Fruit fly (Drosophila melanogaster) whole organism, embryonic: ENCODE results near the gene ppl.

ENCODE experiments used
- Asciz ChIP-seq: fragments of 200-800 bp; sonication (Bioruptor generic); optimal IDR thresholded peaks from 2 replicates; lab custom pipeline; 2017; ENCODE audit warnings: missing biosample characterization, mild to moderate bottlenecking, missing genetic modification characterization, missing genetic modification reagents
- BEAF-32 ChIP-seq: fragments of 200-800 bp; sonication (Bioruptor generic); optimal IDR thresholded peaks from 3 replicates; lab custom pipeline; 2017; ENCODE audit warnings: missing biosample characterization, missing genetic modification characterization, mild to moderate bottlenecking, moderate library complexity, missing genetic modification reagents
- Blimp-1 ChIP-seq: fragments of 200-800 bp; sonication (Bioruptor generic); optimal IDR thresholded peaks from 3 replicates; lab custom pipeline; 2018; ENCODE audit warnings: missing biosample characterization, missing genetic modification characterization, mild to moderate bottlenecking, moderate library complexity, missing genetic modification reagents
- CG10431 ChIP-seq: fragments of 200-800 bp; sonication (Bioruptor generic); optimal IDR thresholded peaks from 3 replicates; lab custom pipeline; 2018; ENCODE audit warnings: missing biosample characterization, mild to moderate bottlenecking, missing genetic modification characterization
- CG10654 ChIP-seq: fragments of 200-800 bp; sonication (Bioruptor generic); optimal IDR thresholded peaks from 2 replicates; lab custom pipeline; 2016; ENCODE audit warnings: missing biosample characterization, missing genetic modification characterization
- CG10959 ChIP-seq: fragments of 200-800 bp; sonication (Bioruptor generic); IDR thresholded peaks from 2 replicates; pipeline ENCODE4 v1.3.6; 2022; ENCODE audit warnings: missing biosample characterization, missing genetic modification characterization
- CG12219 ChIP-seq: fragments of 200-800 bp; sonication (Bioruptor generic); optimal IDR thresholded peaks from 3 replicates; lab custom pipeline; 2018; ENCODE audit warnings: missing biosample characterization, mild to moderate bottlenecking, missing genetic modification characterization
- CG12659 ChIP-seq: fragments of 200-800 bp; sonication (Bioruptor generic); optimal IDR thresholded peaks from 3 replicates; lab custom pipeline; 2017; ENCODE audit warnings: mild to moderate bottlenecking, missing biosample characterization, missing genetic modification reagents, missing genetic modification characterization
- CG14965 ChIP-seq: fragments of 200-800 bp; sonication (Bioruptor generic); optimal IDR thresholded peaks from 2 replicates; lab custom pipeline; 2016; ENCODE audit warnings: missing biosample characterization, missing genetic modification characterization, borderline replicate concordance
- CG15601 ChIP-seq: fragments of 200-800 bp; sonication (Bioruptor generic); optimal IDR thresholded peaks from 3 replicates; lab custom pipeline; 2019; ENCODE audit warnings: missing biosample characterization, mild to moderate bottlenecking, missing genetic modification characterization, moderate library complexity
- CG1602 ChIP-seq: fragments of 200-800 bp; sonication (Bioruptor generic); optimal IDR thresholded peaks from 3 replicates; lab custom pipeline; 2016; ENCODE audit warnings: missing biosample characterization, missing genetic modification characterization
- CG17359 ChIP-seq: fragments of 200-800 bp; sonication (Bioruptor generic); optimal IDR thresholded peaks from 3 replicates; lab custom pipeline; 2018; ENCODE audit warnings: missing biosample characterization, mild to moderate bottlenecking, missing genetic modification characterization, moderate library complexity
- CG17912 ChIP-seq: fragments of 200-800 bp; sonication (Bioruptor generic); optimal IDR thresholded peaks from 2 replicates; lab custom pipeline; 2018; ENCODE audit warnings: missing biosample characterization, mild to moderate bottlenecking, missing genetic modification characterization
- CG33557 ChIP-seq: fragments of 200-800 bp; sonication (Bioruptor generic); optimal IDR thresholded peaks from 2 replicates; lab custom pipeline; 2019; ENCODE audit warnings: missing biosample characterization, mild to moderate bottlenecking, missing genetic modification characterization, moderate library complexity
- CG3407 ChIP-seq: fragments of 200-800 bp; sonication (Bioruptor generic); optimal IDR thresholded peaks from 2 replicates; lab custom pipeline; 2018; ENCODE audit warnings: missing biosample characterization, mild to moderate bottlenecking, missing genetic modification characterization
- CG4730 ChIP-seq: fragments of 200-800 bp; sonication (Bioruptor generic); IDR thresholded peaks from 2 replicates; pipeline ENCODE4 v1.3.6; 2022; ENCODE audit warnings: missing biosample characterization, missing genetic modification characterization
- CG7928 ChIP-seq: fragments of 200-800 bp; sonication (Bioruptor generic); optimal IDR thresholded peaks from 2 replicates; lab custom pipeline; 2017; ENCODE audit warnings: missing biosample characterization, mild to moderate bottlenecking, missing genetic modification characterization
- CG9609 ChIP-seq: fragments of 200-800 bp; sonication (Bioruptor generic); optimal IDR thresholded peaks from 3 replicates; lab custom pipeline; 2016; ENCODE audit warnings: missing biosample characterization, missing genetic modification characterization
- CG9817 ChIP-seq: fragments of 200-800 bp; sonication (Bioruptor generic); optimal IDR thresholded peaks from 2 replicates; lab custom pipeline; 2018; ENCODE audit warnings: missing biosample characterization, mild to moderate bottlenecking, missing genetic modification characterization, moderate library complexity
- CG9932 ChIP-seq: fragments of 200-800 bp; sonication (Bioruptor generic); IDR thresholded peaks from 2 replicates; pipeline ENCODE4 v1.3.6; 2022; ENCODE audit warnings: missing biosample characterization, missing genetic modification characterization
- D19A ChIP-seq: fragments of 200-800 bp; optimal IDR thresholded peaks from 3 replicates; lab custom pipeline; 2019; ENCODE audit warnings: missing biosample characterization, mild to moderate bottlenecking, missing genetic modification characterization, moderate library complexity
- E2f2 ChIP-seq: fragments of 200-800 bp; sonication (Bioruptor generic); IDR thresholded peaks from 2 replicates; pipeline ENCODE4 v1.3.6; 2022; ENCODE audit warnings: missing biosample characterization, missing genetic modification characterization
- Ets97D ChIP-seq: fragments of 200-800 bp; sonication (Bioruptor generic); optimal IDR thresholded peaks from 3 replicates; lab custom pipeline; 2016; ENCODE audit warnings: missing biosample characterization, missing genetic modification characterization
- Gsc ChIP-seq: fragments of 200-800 bp; sonication (Bioruptor generic); IDR thresholded peaks from 2 replicates; pipeline ENCODE4 v1.3.6; 2022; ENCODE audit warnings: missing biosample characterization, missing genetic modification characterization
- Hey ChIP-seq: fragments of 200-800 bp; sonication (Bioruptor generic); optimal IDR thresholded peaks from 3 replicates; lab custom pipeline; 2018; ENCODE audit warnings: missing biosample characterization, mild to moderate bottlenecking, missing genetic modification characterization
- HmgD ChIP-seq: fragments of 200-800 bp; sonication (Bioruptor generic); optimal IDR thresholded peaks from 3 replicates; lab custom pipeline; 2016; ENCODE audit warnings: missing biosample characterization, missing genetic modification characterization
- Hsf ChIP-seq: fragments of 200-800 bp; sonication (Bioruptor generic); optimal IDR thresholded peaks from 3 replicates; lab custom pipeline; 2016; ENCODE audit warnings: missing biosample characterization, missing genetic modification characterization
- Opbp ChIP-seq: fragments of 200-800 bp; sonication (Bioruptor generic); IDR thresholded peaks from 3 replicates; pipeline ENCODE4 v1.3.6; 2022; ENCODE audit warnings: missing biosample characterization, missing genetic modification characterization; ENCODE audit not compliant: partially characterized antibody
- Side ChIP-seq: fragments of 200-800 bp; sonication (Bioruptor generic); optimal IDR thresholded peaks from 2 replicates; lab custom pipeline; 2016; ENCODE audit warnings: missing biosample characterization, missing genetic modification characterization
- Sox102F ChIP-seq: fragments of 200-800 bp; sonication (Bioruptor generic); optimal IDR thresholded peaks from 2 replicates; lab custom pipeline; 2018; ENCODE audit warnings: missing biosample characterization, mild to moderate bottlenecking, missing genetic modification characterization, moderate library complexity
- Stat92E ChIP-seq, 3 experiments: fragments of >200 bp in 2 of 3; fragments of 200-800 bp in 1 of 3; sonication (Bioruptor generic) in 1 of 3; optimal IDR thresholded peaks; 2 replicates each; lab custom pipeline; 2017 to 2019; ENCODE audit warnings: missing biosample characterization in 3 of 3, missing genetic modification characterization in 3 of 3, mild to moderate bottlenecking in 1 of 3, moderate library complexity in 1 of 3
- Xrp1 ChIP-seq: fragments of 200-800 bp; sonication (Bioruptor generic); IDR thresholded peaks from 2 replicates; pipeline ENCODE4 v1.3.6; 2022; ENCODE audit warnings: missing biosample characterization, missing genetic modification characterization
- ac ChIP-seq: fragments of 200-800 bp; sonication (Bioruptor generic); optimal IDR thresholded peaks from 3 replicates; lab custom pipeline; 2017; ENCODE audit warnings: missing biosample characterization, mild to moderate bottlenecking, missing genetic modification characterization
- az2 ChIP-seq: fragments of 200-800 bp; sonication (Bioruptor generic); optimal IDR thresholded peaks from 3 replicates; lab custom pipeline; 2016; ENCODE audit warnings: missing biosample characterization, missing genetic modification characterization
- bbx ChIP-seq: fragments of 200-800 bp; sonication (Bioruptor generic); IDR thresholded peaks from 2 replicates; pipeline ENCODE4 v1.3.6; 2022; ENCODE audit warnings: missing biosample characterization, missing genetic modification characterization; ENCODE audit not compliant: partially characterized antibody
- btn ChIP-seq: fragments of 200-800 bp; sonication (Bioruptor generic); optimal IDR thresholded peaks from 2 replicates; lab custom pipeline; 2016; ENCODE audit warnings: missing biosample characterization, missing genetic modification characterization
- chm ChIP-seq: fragments of 200-800 bp; sonication (Bioruptor generic); IDR thresholded peaks from 2 replicates; pipeline ENCODE4 v1.3.6; 2022; ENCODE audit warnings: missing biosample characterization, missing genetic modification characterization
- ci ChIP-seq: fragments of 200-800 bp; sonication (Bioruptor generic); IDR thresholded peaks from 3 replicates; pipeline ENCODE4 v1.3.6; 2022; ENCODE audit warnings: missing biosample characterization, missing genetic modification characterization
- fd102C ChIP-seq: fragments of 200-800 bp; sonication (Bioruptor generic); optimal IDR thresholded peaks from 2 replicates; lab custom pipeline; 2018; ENCODE audit warnings: missing biosample characterization, mild to moderate bottlenecking, missing genetic modification characterization, moderate library complexity
- gce ChIP-seq: fragments of 200-800 bp; sonication (Bioruptor generic); IDR thresholded peaks from 3 replicates; pipeline ENCODE4 v1.3.6; 2022; ENCODE audit warnings: missing biosample characterization, missing genetic modification characterization
- hkb ChIP-seq, 2 experiments: fragments of 200-800 bp in 1 of 2; fragments of >200 bp in 1 of 2; sonication (Bioruptor generic) in 1 of 2; IDR thresholded peaks in 1 of 2; optimal IDR thresholded peaks in 1 of 2; 2 replicates each; pipeline versions ENCODE4 v1.3.6 to Lab custom; 2017 to 2022; ENCODE audit warnings: missing biosample characterization in 1 of 2, missing genetic modification characterization in 1 of 2
- sens-2 ChIP-seq: fragments of 200-800 bp; sonication (Bioruptor generic); IDR thresholded peaks from 2 replicates; pipeline ENCODE4 v1.3.6; 2022; ENCODE audit warnings: missing biosample characterization, missing genetic modification characterization
- sim ChIP-seq: fragments of 200-800 bp; sonication (Bioruptor generic); IDR thresholded peaks from 2 replicates; pipeline ENCODE4 v1.3.6; 2022; ENCODE audit warnings: missing biosample characterization, missing genetic modification characterization
- sima ChIP-seq: fragments of 200-800 bp; sonication (Bioruptor generic); optimal IDR thresholded peaks from 2 replicates; lab custom pipeline; 2016; ENCODE audit warnings: missing biosample characterization, missing genetic modification characterization
- sisA ChIP-seq: fragments of 200-800 bp; sonication (Bioruptor generic); IDR thresholded peaks from 2 replicates; pipeline ENCODE4 v1.3.6; 2022; ENCODE audit warnings: missing biosample characterization, missing genetic modification characterization
- so ChIP-seq: fragments of 200-800 bp; sonication (Bioruptor generic); IDR thresholded peaks from 3 replicates; pipeline ENCODE4 v1.3.6; 2022; ENCODE audit warnings: missing biosample characterization, missing genetic modification characterization
- tin ChIP-seq: fragments of 200-800 bp; sonication (Bioruptor generic); optimal IDR thresholded peaks from 3 replicates; lab custom pipeline; 2016; ENCODE audit warnings: missing biosample characterization, missing genetic modification characterization
- ttk ChIP-seq: fragments of 200-800 bp; sonication (Bioruptor generic); IDR thresholded peaks from 2 replicates; pipeline ENCODE4 v2.1.2; 2022; ENCODE audit warnings: missing biosample characterization, missing genetic modification characterization
- tx ChIP-seq: fragments of 200-800 bp; sonication (Bioruptor generic); optimal IDR thresholded peaks from 2 replicates; lab custom pipeline; 2016; ENCODE audit warnings: missing biosample characterization, missing genetic modification characterization
- zen2 ChIP-seq: fragments of 200-800 bp; sonication (Bioruptor generic); IDR thresholded peaks from 3 replicates; pipeline ENCODE4 v1.3.6; 2022; ENCODE audit warnings: missing biosample characterization, missing genetic modification characterization; ENCODE audit not compliant: partially characterized antibody

Gene ppl

DNA sequence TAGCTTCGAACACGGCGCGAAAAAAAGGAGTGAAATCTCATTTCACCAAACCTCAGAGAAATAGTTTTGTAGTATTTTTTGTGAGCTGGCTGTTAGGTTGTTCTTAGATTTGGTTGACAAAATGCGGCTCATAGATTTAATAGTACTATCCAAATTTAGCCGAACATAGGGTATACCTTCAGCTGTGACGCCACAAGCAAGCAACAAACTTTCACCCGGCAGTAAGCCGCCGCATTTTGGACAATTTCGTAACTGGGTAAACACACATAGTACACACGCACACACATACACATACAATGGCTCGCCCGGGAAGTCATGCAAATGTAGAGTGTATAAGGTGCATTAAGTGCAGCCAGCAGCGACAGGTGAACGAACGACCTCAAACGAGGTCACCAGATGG lies 22.0 kb downstream of the ppl start (continued):
- TF ChIP-seq Hsf (GFP tag; lab: Kevin White, UChicago) (no peak), gce (GFP tag; lab: Robert Waterston, UW) (no peak), CG10654 (GFP tag; lab: Kevin White, UChicago) (no peak), ac (no peak), fd102C (no peak), CG1602 (no peak), CG14965 (GFP tag; lab: Kevin White, UChicago) (no peak), CG17359 (peak; percentile 43), sim (no peak), BEAF-32 (GFP tag; lab: Kevin White, UChicago) (no peak), CG12659 (GFP tag; lab: Kevin White, UChicago) (no peak), CG17912 (no peak), Opbp (GFP tag; lab: Robert Waterston, UW) (no peak), ttk (GFP tag; lab: Robert Waterston, UW) (0 out of 2 replicates have a peak, but pooled peaks have one; percentile 24), az2 (GFP tag; lab: Kevin White, UChicago) (no peak), CG4730 (0 out of 2 replicates have a peak, but pooled peaks have one; percentile 8), chm (GFP tag; lab: Robert Waterston, UW) (0 out of 2 replicates have a peak, but pooled peaks have one; percentile 25), CG10959 (GFP tag; lab: Robert Waterston, UW) (no peak), sens-2 (no peak), Xrp1 (GFP tag; lab: Robert Waterston, UW) (0 out of 2 replicates have a peak, but pooled peaks have one; percentile 6), btn (GFP tag; lab: Kevin White, UChicago) (no peak), Stat92E (GFP tag; optimal IDR thresholded peaks at IDR 0.05; lab: Kevin White, UChicago) (no peak), Side (GFP tag; lab: Kevin White, UChicago) (no peak), CG9609 (GFP tag; lab: Kevin White, UChicago) (no peak), ci (GFP tag; lab: Robert Waterston, UW) (peak; percentile 34; the same call in 2 of the 3 replicates), CG15601 (peak; percentile 23), CG9817 (tag; lab: Kevin White, UChicago) (no peak), CG33557 (GFP tag; lab: Kevin White, UChicago) (no peak), Asciz (GFP tag; lab: Kevin White, UChicago) (peak; percentile 40), hkb (optimal IDR thresholded peaks at IDR 0.05; lab: Kevin White, UChicago) (no peak), hkb (GFP tag; IDR thresholded peaks at IDR 0.05; lab: Robert Waterston, UW) (no peak), D19A (tag; lab: Kevin White, UChicago) (peak; percentile 47), tin (no peak), Hey (tag; lab: Kevin White, UChicago) (no peak), sima (GFP tag; lab: Kevin White, UChicago) (no peak), CG3407 (GFP tag; lab: Kevin White, UChicago) (peak; percentile 26), so (no peak), CG7928 (GFP tag; lab: Kevin White, UChicago) (no peak), Gsc (no peak), tx (GFP tag; lab: Kevin White, UChicago) (no peak), Blimp-1 (GFP tag; lab: Kevin White, UChicago) (peak; percentile 77), zen2 (GFP tag; lab: Robert Waterston, UW) (no peak), HmgD (no peak), sisA (peak; percentile 44), CG9932 (no peak), CG10431 (GFP tag; lab: Kevin White, UChicago) (peak; percentile 11), Ets97D (no peak), CG12219 (GFP tag; lab: Kevin White, UChicago) (peak; percentile 19), E2f2 (no peak), Sox102F (peak; percentile 65), bbx (no peak)
